Worm (Caenorhabditis elegans): ENCODE data around the gene srbc-45.

srbc-45 gene

ce11 chrV:12814481-12814882 is 11.1 kb downstream of the srbc-45 start (continued):
- TF ChIP-seq dmd-6 (GFP tag; IDR thresholded peaks at IDR 0.05), result peak; percentile 51; the same call in 1 of the 2 replicates
- TF ChIP-seq ama-1 (optimal IDR thresholded peaks at IDR 0.05), result peak; percentile 10
- TF ChIP-seq daf-19 (GFP tag; conservative IDR thresholded peaks at IDR 0.05), result no peak
- no peak for TF ChIP-seq pqm-1 (tag; optimal IDR thresholded peaks at IDR 0.05)
- 0 out of 2 replicates have a peak, but pooled peaks have one; percentile 19 for TF ChIP-seq lin-38 (GFP tag; IDR thresholded peaks at IDR 0.05)
- TF ChIP-seq daf-12 (tag; optimal IDR thresholded peaks at IDR 0.05), result no peak
- no peak for TF ChIP-seq nhr-42 (GFP tag; IDR thresholded peaks at IDR 0.05)
- TF ChIP-seq ces-1 (GFP tag; optimal IDR thresholded peaks at IDR 0.05), result no peak
- TF ChIP-seq ceh-62 (tag; optimal IDR thresholded peaks at IDR 0.05), result no peak
- TF ChIP-seq Y105C5A.15 (GFP tag; IDR thresholded peaks at IDR 0.05), result no peak
- peak; percentile 83 for TF ChIP-seq nhr-11 (tag; optimal IDR thresholded peaks at IDR 0.05)
- no peak for TF ChIP-seq F49E8.2 (tag; optimal IDR thresholded peaks at IDR 0.05; ENCODE audit: borderline replicate concordance)
- no peak for TF ChIP-seq zip-11 (GFP tag; IDR thresholded peaks at IDR 0.05)
- no peak for TF ChIP-seq lin-29 (GFP tag; IDR thresholded peaks at IDR 0.05)
- TF ChIP-seq zfp-2 (tag; optimal IDR thresholded peaks at IDR 0.05), result no peak
- TF ChIP-seq lir-3 (tag; optimal IDR thresholded peaks at IDR 0.05), result no peak
- TF ChIP-seq saeg-2 (GFP tag; IDR thresholded peaks at IDR 0.05), result no peak
- TF ChIP-seq mdl-1 (tag; optimal IDR thresholded peaks at IDR 0.05), result peak; percentile 43 to 88
- no peak for TF ChIP-seq spr-1 (tag; optimal IDR thresholded peaks at IDR 0.05)
- TF ChIP-seq vab-7 (GFP tag; IDR thresholded peaks at IDR 0.05), result no peak
- TF ChIP-seq hif-1 (tag; optimal IDR thresholded peaks at IDR 0.05), result peak in 1 of 2 experiments; percentile 65
- TF ChIP-seq aha-1 (tag), result peak; percentile 94
- TF ChIP-seq D1046.2 (GFP tag; IDR thresholded peaks at IDR 0.05), result no peak
- peak in 1 of 2 experiments; percentile 98 for TF ChIP-seq unc-62 (GFP tag; optimal IDR thresholded peaks at IDR 0.05 in 1 of 2)
- TF ChIP-seq unc-62 (tag; optimal IDR thresholded peaks at IDR 0.05), result no peak
- no peak for TF ChIP-seq nhr-111 (GFP tag; optimal IDR thresholded peaks at IDR 0.05)
- peak; percentile 82 for TF ChIP-seq ctbp-1 (GFP tag; IDR thresholded peaks at IDR 0.05)
- peak; percentile 71 for TF ChIP-seq nhr-6 (tag; optimal IDR thresholded peaks at IDR 0.05)
- peak; percentile 65 for TF ChIP-seq fkh-10 (GFP tag; optimal IDR thresholded peaks at IDR 0.05)
- TF ChIP-seq ztf-11 (tag; optimal IDR thresholded peaks at IDR 0.05), result no peak
- TF ChIP-seq daf-16 (GFP tag; optimal IDR thresholded peaks at IDR 0.05), result peak in 1 of 2 experiments; percentile 50
- peak; percentile 30 for TF ChIP-seq daf-16 (tag; optimal IDR thresholded peaks at IDR 0.05)
- no peak for TF ChIP-seq R02D3.7 (tag; optimal IDR thresholded peaks at IDR 0.05)
- no peak for TF ChIP-seq F26F4.8 (GFP tag; conservative IDR thresholded peaks at IDR 0.05)
- peak; percentile 68 for TF ChIP-seq mep-1 (tag; optimal IDR thresholded peaks at IDR 0.05)
- peak; percentile 93 for TF ChIP-seq hlh-30 (tag; optimal IDR thresholded peaks at IDR 0.05; ENCODE audit: insufficient read depth)
- TF ChIP-seq tag-97 (GFP tag; IDR thresholded peaks at IDR 0.05), result no peak
- no peak for TF ChIP-seq lim-7 (GFP tag; IDR thresholded peaks at IDR 0.05)
- TF ChIP-seq ceh-20 (GFP tag; IDR thresholded peaks at IDR 0.05), result peak; percentile 72
- no peak for TF ChIP-seq unc-39 (tag; optimal IDR thresholded peaks at IDR 0.05)
- peak; percentile 9 for TF ChIP-seq gei-8 (GFP tag; optimal IDR thresholded peaks at IDR 0.05)
- TF ChIP-seq pha-4 (GFP tag; IDR thresholded peaks at IDR 0.05), result no peak
- TF ChIP-seq pha-4 (tag; optimal IDR thresholded peaks at IDR 0.05), result no peak
- TF ChIP-seq egl-27 (tag; optimal IDR thresholded peaks at IDR 0.05), result no peak

- TF ChIP-seq lin-13 (GFP tag; optimal IDR thresholded peaks at IDR 0.05), result no peak
- TF ChIP-seq php-3 (GFP tag; IDR thresholded peaks at IDR 0.05), result peak; percentile 22; the same call in 1 of the 2 replicates
- no peak for TF ChIP-seq Y105C5A.15 (GFP tag; IDR thresholded peaks at IDR 0.05)
- no peak for TF ChIP-seq dmd-8 (GFP tag; IDR thresholded peaks at IDR 0.05)
- TF ChIP-seq Y48G9A.11 (GFP tag; IDR thresholded peaks at IDR 0.05), result no peak
- no peak for TF ChIP-seq dpl-1 (GFP tag; optimal IDR thresholded peaks at IDR 0.05)
- TF ChIP-seq T20F7.1 (GFP tag; optimal IDR thresholded peaks at IDR 0.05), result no peak
- TF ChIP-seq nhr-6 (tag; optimal IDR thresholded peaks at IDR 0.05), result peak; percentile 45
- TF ChIP-seq hlh-11 (tag; optimal IDR thresholded peaks at IDR 0.05), result peak; percentile 0
- TF ChIP-seq dmd-6 (GFP tag; IDR thresholded peaks at IDR 0.05), result no peak
- TF ChIP-seq mdl-1 (tag; optimal IDR thresholded peaks at IDR 0.05), result peak in 1 of 2 experiments; percentile 19
- peak; percentile 32 for TF ChIP-seq nhr-77 (tag; optimal IDR thresholded peaks at IDR 0.05)
- TF ChIP-seq Y5F2A.4 (GFP tag; optimal IDR thresholded peaks at IDR 0.05), result no peak
- peak; percentile 52 for TF ChIP-seq dve-1 (tag; optimal IDR thresholded peaks at IDR 0.05; ENCODE audit: insufficient read depth)
- TF ChIP-seq daf-16 (GFP tag; optimal IDR thresholded peaks at IDR 0.05), result no peak
- TF ChIP-seq daf-16 (tag; optimal IDR thresholded peaks at IDR 0.05), result peak; percentile 89
These were observed 12.0 kb downstream of the srbc-45 start for ce11 chrV:12815386-12815785.
